Worm (Caenorhabditis elegans) whole organism, young adult: ENCODE measurements around the gene F22F1.2.

Source experiments
- B0019.2 ChIP-seq: fragments of 200-800 bp; sonication (Bioruptor generic); conservative IDR thresholded peaks from 2 replicates; pipeline ENCODE4 v1.3.6; 2022; ENCODE audit warnings: missing genetic modification reagents, missing genetic modification characterization, missing compliant biosample characterization
- C17E4.6 ChIP-seq: fragments of 200-800 bp; sonication (Bioruptor generic); IDR thresholded peaks from 2 replicates; pipeline ENCODE4 v1.3.6; 2022; ENCODE audit warnings: missing genetic modification reagents, missing genetic modification characterization, missing compliant biosample characterization
- D2030.7 ChIP-seq: fragments of 200-800 bp; sonication (Bioruptor generic); IDR thresholded peaks from 2 replicates; pipeline ENCODE4 v1.3.6; 2022; ENCODE audit warnings: missing genetic modification reagents, missing genetic modification characterization, missing compliant biosample characterization
- F39B2.1 ChIP-seq: fragments of 200-800 bp; sonication (Bioruptor generic); IDR thresholded peaks from 2 replicates; pipeline ENCODE4 v1.3.6; 2022; ENCODE audit warnings: missing genetic modification reagents, missing genetic modification characterization, missing compliant biosample characterization
- F49E8.2 ChIP-seq: sonication (generic microtip); optimal IDR thresholded peaks from 3 replicates; lab custom pipeline; 2017; ENCODE audit warnings: missing genetic modification characterization, mild to moderate bottlenecking, missing compliant biosample characterization, antibody characterized with exemption, moderate library complexity; ENCODE audit not compliant: insufficient read depth
- F57C9.4 ChIP-seq: sonication (generic microtip); optimal IDR thresholded peaks from 2 replicates; lab custom pipeline; 2017; ENCODE audit warnings: mild to moderate bottlenecking, missing genetic modification characterization, missing compliant biosample characterization
- T26A5.8 ChIP-seq: sonication (generic microtip); optimal IDR thresholded peaks from 2 replicates; lab custom pipeline; 2016; ENCODE audit warnings: missing genetic modification characterization, missing compliant biosample characterization
- Y53F4B.3 ChIP-seq: fragments of 200-800 bp; sonication (Bioruptor generic); IDR thresholded peaks from 2 replicates; pipeline ENCODE4 v1.3.6; 2022; ENCODE audit warnings: missing genetic modification reagents, missing genetic modification characterization, missing compliant biosample characterization
- Y95B8A.8 ChIP-seq: fragments of 200-800 bp; sonication (Bioruptor generic); IDR thresholded peaks from 2 replicates; pipeline ENCODE4 v1.3.6; 2022; ENCODE audit warnings: missing genetic modification reagents, missing genetic modification characterization, missing compliant biosample characterization
- akir-1 ChIP-seq: fragments of 200-800 bp; sonication (Bioruptor generic); optimal IDR thresholded peaks from 2 replicates; lab custom pipeline; 2018; ENCODE audit warnings: mild to moderate bottlenecking, missing genetic modification characterization, moderate library complexity, missing compliant biosample characterization
- atf-7 ChIP-seq: sonication (generic microtip); optimal IDR thresholded peaks from 2 replicates; lab custom pipeline; 2017; ENCODE audit warnings: mild to moderate bottlenecking, missing genetic modification characterization, missing compliant biosample characterization
- attf-6 ChIP-seq: fragments of 200-800 bp; sonication (Bioruptor generic); IDR thresholded peaks from 2 replicates; pipeline ENCODE4 v1.3.6; 2022; ENCODE audit warnings: missing genetic modification reagents, missing genetic modification characterization, missing compliant biosample characterization
- cebp-1 ChIP-seq, 2 experiments: fragments of 200-800 bp in 1 of 2; sonication (Bioruptor generic) in 1 of 2; sonication (generic microtip) in 1 of 2; IDR thresholded peaks in 1 of 2; optimal IDR thresholded peaks in 1 of 2; 2 replicates each; pipeline versions ENCODE4 v1.3.6 to Lab custom; 2017 to 2022; ENCODE audit warnings: missing compliant biosample characterization in 2 of 2, missing genetic modification characterization in 2 of 2, mild to moderate bottlenecking in 1 of 2, missing genetic modification reagents in 1 of 2, moderate library complexity in 1 of 2
- ceh-100 ChIP-seq: fragments of 200-800 bp; sonication (Bioruptor generic); IDR thresholded peaks from 2 replicates; pipeline ENCODE4 v1.3.6; 2022; ENCODE audit warnings: missing genetic modification reagents, missing genetic modification characterization, missing compliant biosample characterization
- ceh-91 ChIP-seq: fragments of 200-800 bp; sonication (Bioruptor generic); IDR thresholded peaks from 2 replicates; pipeline ENCODE4 v1.3.6; 2022; ENCODE audit warnings: missing genetic modification reagents, missing genetic modification characterization, missing compliant biosample characterization
- chd-7 ChIP-seq: sonication (generic microtip); optimal IDR thresholded peaks from 2 replicates; lab custom pipeline; 2016; ENCODE audit warnings: mild to moderate bottlenecking, missing genetic modification characterization, moderate library complexity, missing compliant biosample characterization
- dpff-1 ChIP-seq: sonication (generic microtip); optimal IDR thresholded peaks from 2 replicates; lab custom pipeline; 2017; ENCODE audit warnings: mild to moderate bottlenecking, missing genetic modification characterization, missing compliant biosample characterization
- egrh-3 ChIP-seq: fragments of 200-800 bp; sonication (Bioruptor generic); IDR thresholded peaks from 2 replicates; pipeline ENCODE4 v1.3.6; 2022; ENCODE audit warnings: missing genetic modification reagents, missing genetic modification characterization, missing compliant biosample characterization
- ets-4 ChIP-seq: fragments of 200-800 bp; sonication (Bioruptor generic); optimal IDR thresholded peaks from 2 replicates; lab custom pipeline; 2018; ENCODE audit warnings: mild to moderate bottlenecking, missing genetic modification characterization, missing compliant biosample characterization
- him-1 ChIP-seq: sonication (generic microtip); optimal IDR thresholded peaks from 2 replicates; lab custom pipeline; 2016; ENCODE audit warnings: missing genotype, missing genetic modification reagents, missing genetic modification characterization, missing compliant biosample characterization
- hmg-1.2 ChIP-seq: fragments of 200-800 bp; sonication (Bioruptor generic); IDR thresholded peaks from 2 replicates; pipeline ENCODE4 v1.3.6; 2022; ENCODE audit warnings: missing genetic modification reagents, missing genetic modification characterization, missing compliant biosample characterization
- let-526 ChIP-seq: fragments of 200-800 bp; sonication (Bioruptor generic); IDR thresholded peaks from 2 replicates; pipeline ENCODE4 v1.3.6; 2022; ENCODE audit warnings: missing genetic modification reagents, missing genetic modification characterization, missing compliant biosample characterization
- lin-26 ChIP-seq: fragments of 200-800 bp; sonication (Bioruptor generic); IDR thresholded peaks from 2 replicates; pipeline ENCODE4 v1.3.6; 2022; ENCODE audit warnings: missing genetic modification reagents, missing genetic modification characterization, missing compliant biosample characterization
- lin-35 ChIP-seq, 3 experiments: fragments of 150-350 bp in 2 of 3; sonication (generic microtip) in 1 of 3; optimal IDR thresholded peaks; 2 replicates each; lab custom pipeline; 2014 to 2018; ENCODE audit warnings: missing biosample characterization in 3 of 3, missing genetic modification characterization in 3 of 3, missing genetic modification reagents in 3 of 3
- lsy-27 ChIP-seq: sonication (generic microtip); optimal IDR thresholded peaks from 2 replicates; lab custom pipeline; 2017; ENCODE audit warnings: missing genetic modification characterization, mild to moderate bottlenecking, missing compliant biosample characterization, antibody characterized with exemption, missing genotype, borderline replicate concordance; ENCODE audit not compliant: insufficient read depth
- mel-28 ChIP-seq: sonication (generic microtip); optimal IDR thresholded peaks from 2 replicates; lab custom pipeline; 2016; ENCODE audit warnings: borderline replicate concordance, mild to moderate bottlenecking, missing genetic modification characterization, missing compliant biosample characterization
- mes-4 ChIP-seq: sonication (generic microtip); optimal IDR thresholded peaks from 2 replicates; lab custom pipeline; 2016; ENCODE audit warnings: missing genotype, missing genetic modification characterization, missing compliant biosample characterization
- nfya-2 ChIP-seq: fragments of 200-800 bp; sonication (Bioruptor generic); IDR thresholded peaks from 2 replicates; pipeline ENCODE4 v1.3.6; 2022; ENCODE audit warnings: missing genetic modification reagents, missing genetic modification characterization, missing compliant biosample characterization
- pha-4 ChIP-seq: fragments of 150-350 bp; sonication (generic microtip); optimal IDR thresholded peaks from 2 replicates; lab custom pipeline; 2014; ENCODE audit warnings: missing biosample characterization, missing genetic modification reagents, missing genetic modification characterization
- sdz-38 ChIP-seq: sonication (generic microtip); optimal IDR thresholded peaks from 2 replicates; lab custom pipeline; 2016; ENCODE audit warnings: missing genotype, missing genetic modification characterization, missing compliant biosample characterization
- sea-2 ChIP-seq: fragments of 200-800 bp; sonication (Bioruptor generic); IDR thresholded peaks from 2 replicates; pipeline ENCODE4 v1.3.6; 2022; ENCODE audit warnings: missing genetic modification characterization, missing compliant biosample characterization
- snpc-1.1 ChIP-seq: sonication (generic microtip); optimal IDR thresholded peaks from 2 replicates; lab custom pipeline; 2017; ENCODE audit warnings: missing genetic modification characterization, mild to moderate bottlenecking, missing compliant biosample characterization, antibody characterized with exemption, moderate library complexity, missing genotype, missing genetic modification reagents; ENCODE audit not compliant: insufficient read depth
- snpc-1.3 ChIP-seq: sonication (generic microtip); optimal IDR thresholded peaks from 2 replicates; lab custom pipeline; 2017; ENCODE audit warnings: missing genetic modification characterization, mild to moderate bottlenecking, missing compliant biosample characterization, antibody characterized with exemption, moderate library complexity, missing genotype, missing genetic modification reagents; ENCODE audit not compliant: insufficient read depth
- snpc-4 ChIP-seq, 5 experiments: fragments of 150-350 bp in 1 of 5; sonication (generic microtip) in 4 of 5; optimal IDR thresholded peaks; 2 replicates each; lab custom pipeline; 2014 to 2018; ENCODE audit warnings: missing genetic modification characterization in 5 of 5, missing biosample characterization in 3 of 5, antibody characterized with exemption in 2 of 5, mild to moderate bottlenecking in 2 of 5, missing compliant biosample characterization in 2 of 5, missing genotype in 2 of 5, moderate library complexity in 2 of 5, missing genetic modification reagents in 1 of 5
- tbp1 ChIP-seq: fragments of 200-800 bp; sonication (Bioruptor generic); optimal IDR thresholded peaks from 2 replicates; lab custom pipeline; 2018; ENCODE audit warnings: mild to moderate bottlenecking, missing genetic modification characterization, missing compliant biosample characterization
- xnd-1 ChIP-seq: sonication (generic microtip); optimal IDR thresholded peaks from 2 replicates; lab custom pipeline; 2016; ENCODE audit warnings: missing genotype, missing genetic modification reagents, missing genetic modification characterization, missing compliant biosample characterization
- ztf-18 ChIP-seq: sonication (generic microtip); optimal IDR thresholded peaks from 2 replicates; lab custom pipeline; 2016; ENCODE audit warnings: missing genotype, mild to moderate bottlenecking, missing genetic modification characterization, missing compliant biosample characterization
- ztf-22 ChIP-seq: fragments of 200-800 bp; sonication (Bioruptor generic); optimal IDR thresholded peaks from 2 replicates; lab custom pipeline; 2018; ENCODE audit warnings: mild to moderate bottlenecking, missing genetic modification characterization, moderate library complexity, missing compliant biosample characterization
- ztf-28 ChIP-seq: fragments of 200-800 bp; sonication (Bioruptor generic); IDR thresholded peaks from 2 replicates; pipeline ENCODE4 v1.3.6; 2022; ENCODE audit warnings: missing genetic modification reagents, missing genetic modification characterization, missing compliant biosample characterization
- ztf-3 ChIP-seq: fragments of 200-800 bp; sonication (Bioruptor generic); optimal IDR thresholded peaks from 2 replicates; lab custom pipeline; 2018; ENCODE audit warnings: mild to moderate bottlenecking, missing genetic modification characterization, missing compliant biosample characterization
- ztf-6 ChIP-seq: fragments of 200-800 bp; sonication (Bioruptor generic); IDR thresholded peaks from 2 replicates; pipeline ENCODE4 v1.3.6; 2022; ENCODE audit warnings: missing genetic modification reagents, missing genetic modification characterization, missing compliant biosample characterization

The F22F1.2 gene

ce11 chrX:8148993-8149392 lies 1.5 kb downstream of the F22F1.2 start (continued):
- TF ChIP-seq Y53F4B.3 (GFP tag; lab: Robert Waterston, UW) (no peak), ceh-91 (GFP tag; lab: Robert Waterston, UW) (no peak), pha-4 (tag; lab: Kevin White, UChicago) (no peak), ztf-18 (tag; lab: Kevin White, UChicago) (no peak), Y95B8A.8 (GFP tag; lab: Robert Waterston, UW) (no peak), snpc-4 (GFP tag; optimal IDR thresholded peaks at IDR 0.05; lab: Kevin White, UChicago) (no peak), snpc-4 (tag; optimal IDR thresholded peaks at IDR 0.05; lab: Kevin White, UChicago) (no peak), ztf-28 (no peak), D2030.7 (GFP tag; lab: Robert Waterston, UW) (peak; percentile 57; the same call in 1 of the 2 replicates), lsy-27 (tag; lab: Kevin White, UChicago) (no peak), C17E4.6 (GFP tag; lab: Robert Waterston, UW) (no peak), sdz-38 (no peak), F39B2.1 (GFP tag; lab: Robert Waterston, UW) (no peak), tbp1 (GFP tag; lab: Kevin White, UChicago) (peak; percentile 85), lin-35 (GFP tag; optimal IDR thresholded peaks at IDR 0.05; lab: Kevin White, UChicago) (no peak), ztf-22 (GFP tag; lab: Kevin White, UChicago) (no peak), T26A5.8 (no peak)

- TF ChIP-seq hmg-1.2 (GFP tag; lab: Robert Waterston, UW) (no peak), ztf-3 (GFP tag; lab: Kevin White, UChicago) (no peak), attf-6 (GFP tag; lab: Robert Waterston, UW) (no peak), F57C9.4 (tag; lab: Kevin White, UChicago) (no peak), him-1 (no peak), xnd-1 (no peak), sea-2 (GFP tag; lab: Robert Waterston, UW) (no peak), atf-7 (tag; lab: Kevin White, UChicago) (no peak), akir-1 (GFP tag; lab: Kevin White, UChicago) (no peak), snpc-1.3 (tag; lab: Kevin White, UChicago) (no peak)
Observed at ce11 chrX:8147398-8147797, 3.1 kb downstream of the F22F1.2 start, which contains the start of gene C02B8.1. TSS of gene C02B8.1 (plus strand) at chrX:8147698.

ce11 chrX:8139146-8139545 lies 11.4 kb downstream of the F22F1.2 start, which contains the start of gene C02B8.3:
TSS of gene C02B8.3 (plus strand) at chrX:8139446.
- TF ChIP-seq C17E4.6 (GFP tag; lab: Robert Waterston, UW), result no peak
- no peak for TF ChIP-seq nfya-2 (GFP tag; lab: Robert Waterston, UW)
- no peak for TF ChIP-seq chd-7 (tag; lab: Kevin White, UChicago)
- TF ChIP-seq dpff-1 (tag; lab: Kevin White, UChicago), result no peak
- no peak for TF ChIP-seq mes-4
- TF ChIP-seq snpc-1.1 (tag; lab: Kevin White, UChicago), result no peak
- no peak for TF ChIP-seq ceh-100 (GFP tag; lab: Robert Waterston, UW)
- no peak for TF ChIP-seq egrh-3 (GFP tag; lab: Robert Waterston, UW)
- no peak for TF ChIP-seq ets-4 (GFP tag; lab: Kevin White, UChicago)
- no peak for TF ChIP-seq B0019.2 (GFP tag; lab: Robert Waterston, UW)
- TF ChIP-seq lin-26 (GFP tag; lab: Robert Waterston, UW), result no peak
- TF ChIP-seq let-526 (GFP tag; lab: Robert Waterston, UW), result no peak
- TF ChIP-seq mel-28 (tag; lab: Kevin White, UChicago), result no peak
- TF ChIP-seq cebp-1 (GFP tag; IDR thresholded peaks at IDR 0.05; lab: Robert Waterston, UW), result no peak
- TF ChIP-seq cebp-1 (tag; optimal IDR thresholded peaks at IDR 0.05; lab: Kevin White, UChicago), result no peak
- no peak for TF ChIP-seq ztf-6 (GFP tag; lab: Robert Waterston, UW)
- no peak for TF ChIP-seq T26A5.8
- no peak for TF ChIP-seq ztf-3 (GFP tag; lab: Kevin White, UChicago)
- TF ChIP-seq F49E8.2 (tag; lab: Kevin White, UChicago), result no peak
